Worm (Caenorhabditis elegans) whole organism, mixed stage, embryonic: ENCODE results near the gene ugt-6.

ENCODE experiments used
- blmp-1 ChIP-seq: fragments of 150-350 bp; optimal IDR thresholded peaks from 2 replicates; lab custom pipeline; 2014; ENCODE audit warnings: missing biosample characterization, missing genetic modification characterization
- ceh-83 ChIP-seq: fragments of 200-800 bp; sonication (Bioruptor generic); optimal IDR thresholded peaks from 2 replicates; lab custom pipeline; 2018; ENCODE audit warnings: mild to moderate bottlenecking, missing genetic modification characterization, missing compliant biosample characterization
- flh-1 ChIP-seq: fragments of 200-800 bp; sonication (Bioruptor generic); optimal IDR thresholded peaks from 2 replicates; lab custom pipeline; 2018; ENCODE audit warnings: mild to moderate bottlenecking, missing genetic modification characterization, moderate library complexity, missing compliant biosample characterization
- hlh-1 ChIP-seq: fragments of 150-350 bp; optimal IDR thresholded peaks from 2 replicates; lab custom pipeline; 2014; ENCODE audit warnings: missing biosample characterization, missing genetic modification reagents, missing genetic modification characterization
- lsy-2 ChIP-seq: fragments of 150-350 bp; optimal IDR thresholded peaks from 2 replicates; lab custom pipeline; 2014; ENCODE audit warnings: missing biosample characterization, missing genetic modification characterization
- nhr-237 ChIP-seq: fragments of 150-350 bp; optimal IDR thresholded peaks from 2 replicates; lab custom pipeline; 2014; ENCODE audit warnings: missing biosample characterization, missing genetic modification characterization
- nhr-28 ChIP-seq: fragments of 150-350 bp; optimal IDR thresholded peaks from 2 replicates; lab custom pipeline; 2014; ENCODE audit warnings: missing biosample characterization, missing genetic modification characterization
- nhr-76 ChIP-seq: sonication (generic microtip); optimal IDR thresholded peaks from 2 replicates; lab custom pipeline; 2017; ENCODE audit warnings: missing biosample characterization, missing genetic modification characterization
- snpc-4 ChIP-seq: fragments of 150-350 bp; optimal IDR thresholded peaks from 2 replicates; lab custom pipeline; 2014; ENCODE audit warnings: missing biosample characterization, missing genetic modification characterization
- tbx-8 ChIP-seq: fragments of 200-800 bp; sonication (Bioruptor generic); optimal IDR thresholded peaks from 2 replicates; lab custom pipeline; 2018; ENCODE audit warnings: mild to moderate bottlenecking, missing genetic modification characterization, moderate library complexity, missing compliant biosample characterization
- unc-39 ChIP-seq: fragments of 150-350 bp; optimal IDR thresholded peaks from 2 replicates; lab custom pipeline; 2014; ENCODE audit warnings: missing biosample characterization, missing genetic modification characterization
- unc-62 ChIP-seq: fragments of 150-350 bp; optimal IDR thresholded peaks from 2 replicates; lab custom pipeline; 2014; ENCODE audit warnings: missing biosample characterization, missing genetic modification reagents, missing genetic modification characterization
- ztf-11 ChIP-seq: fragments of 150-350 bp; optimal IDR thresholded peaks from 2 replicates; lab custom pipeline; 2014; ENCODE audit warnings: missing biosample characterization, missing genetic modification characterization

DNA sequence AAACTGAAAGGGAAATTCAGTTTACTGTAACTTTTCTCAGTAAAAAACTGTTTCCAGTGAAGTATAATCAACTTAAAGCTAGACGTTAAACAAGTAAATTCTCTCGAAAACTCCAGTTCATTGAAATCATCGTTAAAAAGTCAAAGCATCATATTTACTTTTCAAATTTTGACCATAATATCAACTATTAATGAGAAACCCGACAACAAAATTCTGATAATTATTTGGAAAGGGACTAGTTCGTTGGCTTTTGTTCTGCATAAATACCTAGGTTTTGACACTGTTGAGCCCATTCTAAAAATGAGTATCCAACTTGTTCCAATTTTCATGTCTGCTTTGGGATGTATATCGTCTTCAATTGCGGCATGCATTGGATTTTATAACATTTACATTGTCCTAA lies 8.2 kb upstream of the ugt-6 start, which contains the start of gene ZC443.7:
- TF ChIP-seq tbx-8 (GFP tag; lab: Kevin White, UChicago), result no peak
- no peak for TF ChIP-seq snpc-4 (tag; lab: Kevin White, UChicago)
- no peak for TF ChIP-seq nhr-237 (tag; lab: Kevin White, UChicago)
- TF ChIP-seq unc-39 (tag; lab: Kevin White, UChicago), result no peak
- TF ChIP-seq flh-1 (GFP tag; lab: Kevin White, UChicago), result no peak
- TF ChIP-seq ztf-11 (tag; lab: Kevin White, UChicago), result no peak
- TF ChIP-seq blmp-1 (tag; lab: Kevin White, UChicago), result no peak
- TF ChIP-seq hlh-1 (tag; lab: Kevin White, UChicago), result no peak
- no peak for TF ChIP-seq nhr-28 (tag; lab: Kevin White, UChicago)
- no peak for TF ChIP-seq ceh-83
- no peak for TF ChIP-seq nhr-76
- TF ChIP-seq lsy-2, result no peak
- no peak for TF ChIP-seq unc-62 (GFP tag; lab: Kevin White, UChicago)
